Fruit fly (Drosophila melanogaster) whole organism, wandering third instar larva: ENCODE measurements around the gene Pkcdelta.

ENCODE experiments used
- Abd-B ChIP-seq: fragments of >200 bp; optimal IDR thresholded peaks from 2 replicates; lab custom pipeline; 2017; ENCODE audit warnings: missing biosample characterization, missing genetic modification characterization
- CG32264 ChIP-seq: fragments of 200-800 bp; sonication (Bioruptor generic); optimal IDR thresholded peaks from 2 replicates; lab custom pipeline; 2016; ENCODE audit warnings: missing biosample characterization, missing genetic modification characterization
- CG9705 ChIP-seq: fragments of 200-800 bp; sonication (Bioruptor generic); optimal IDR thresholded peaks from 2 replicates; lab custom pipeline; 2018; ENCODE audit warnings: missing biosample characterization, mild to moderate bottlenecking, missing genetic modification characterization
- CrebA ChIP-seq: fragments of 200-800 bp; sonication (Bioruptor generic); optimal IDR thresholded peaks from 2 replicates; lab custom pipeline; 2016; ENCODE audit warnings: missing biosample characterization, mild to moderate bottlenecking, missing genetic modification characterization, borderline replicate concordance
- GATAd ChIP-seq: sonication (Bioruptor generic); optimal IDR thresholded peaks from 2 replicates; lab custom pipeline; 2016; ENCODE audit warnings: missing biosample characterization, missing genetic modification characterization
- HLH106 ChIP-seq: fragments of 200-800 bp; optimal IDR thresholded peaks from 3 replicates; lab custom pipeline; 2019; ENCODE audit warnings: missing biosample characterization, mild to moderate bottlenecking, missing genetic modification characterization, moderate library complexity
- Hnf4 ChIP-seq: fragments of 200-800 bp; sonication (Bioruptor generic); optimal IDR thresholded peaks from 2 replicates; lab custom pipeline; 2016; ENCODE audit warnings: missing biosample characterization, mild to moderate bottlenecking, missing genetic modification characterization
- Hr78 ChIP-seq: fragments of >200 bp; optimal IDR thresholded peaks from 2 replicates; lab custom pipeline; 2017; ENCODE audit warnings: missing biosample characterization, missing genetic modification characterization
- Hr83 ChIP-seq: fragments of 200-300 bp; sonication (Bioruptor generic); optimal IDR thresholded peaks from 2 replicates; lab custom pipeline; 2016; ENCODE audit warnings: missing biosample characterization, mild to moderate bottlenecking, missing genetic modification characterization, moderate library complexity; ENCODE audit not compliant: poor library complexity, severe bottlenecking
- Jra ChIP-seq: sonication (Bioruptor generic); optimal IDR thresholded peaks from 2 replicates; lab custom pipeline; 2016; ENCODE audit warnings: missing biosample characterization, missing genetic modification characterization
- Mio ChIP-seq: sonication (Bioruptor generic); optimal IDR thresholded peaks from 2 replicates; lab custom pipeline; 2016; ENCODE audit warnings: missing biosample characterization, missing genetic modification characterization
- Myc ChIP-seq: fragments of >200 bp; optimal IDR thresholded peaks from 2 replicates; lab custom pipeline; 2017
- N ChIP-seq: fragments of >200 bp; optimal IDR thresholded peaks from 2 replicates; lab custom pipeline; 2018; ENCODE audit warnings: missing biosample characterization, missing external identifiers, missing genetic modification characterization
- OdsH ChIP-seq: fragments of 200-800 bp; sonication (Bioruptor generic); optimal IDR thresholded peaks from 2 replicates; lab custom pipeline; 2016; ENCODE audit warnings: missing biosample characterization, mild to moderate bottlenecking, missing genetic modification characterization
- Rel ChIP-seq, 2 experiments: fragments of 200-800 bp; sonication (Bioruptor generic) in 1 of 2; optimal IDR thresholded peaks; 2 replicates in 1 of 2; 3 replicates in 1 of 2; lab custom pipeline; 2016 to 2019; ENCODE audit warnings: mild to moderate bottlenecking in 2 of 2, missing biosample characterization in 2 of 2, missing genetic modification characterization in 2 of 2, moderate library complexity in 1 of 2
- Sp1 ChIP-seq: fragments of 200-800 bp; sonication (Bioruptor generic); optimal IDR thresholded peaks from 3 replicates; lab custom pipeline; 2019; ENCODE audit warnings: missing biosample characterization, mild to moderate bottlenecking, missing genetic modification characterization, moderate library complexity
- Vsx2 ChIP-seq: fragments of 200-300, 225-300 bp; sonication (Bioruptor generic); optimal IDR thresholded peaks from 2 replicates; lab custom pipeline; 2018; ENCODE audit warnings: missing biosample characterization, missing genetic modification characterization; ENCODE audit not compliant: partially characterized antibody
- br ChIP-seq: fragments of 200-800 bp; sonication (Bioruptor generic); optimal IDR thresholded peaks from 2 replicates; lab custom pipeline; 2016; ENCODE audit warnings: missing biosample characterization, missing genetic modification characterization
- brk ChIP-seq: fragments of 200-800 bp; sonication (Bioruptor generic); optimal IDR thresholded peaks from 2 replicates; lab custom pipeline; 2016; ENCODE audit warnings: missing biosample characterization, mild to moderate bottlenecking, missing genetic modification characterization
- dl ChIP-seq, 2 experiments: fragments of 175-275, 200-275 bp in 1 of 2; fragments of 200-275 bp in 1 of 2; sonication (Bioruptor generic); optimal IDR thresholded peaks; lab custom pipeline; 2018; ENCODE audit warnings: mild to moderate bottlenecking in 2 of 2, missing biosample characterization in 2 of 2, missing genetic modification characterization in 2 of 2, moderate library complexity in 2 of 2; ENCODE audit not compliant: partially characterized antibody in 2 of 2, insufficient read depth in 1 of 2
- dmrt93B ChIP-seq: fragments of 200-800 bp; sonication (Bioruptor generic); optimal IDR thresholded peaks from 2 replicates; lab custom pipeline; 2018; ENCODE audit warnings: missing biosample characterization, mild to moderate bottlenecking, missing genetic modification characterization
- dsf ChIP-seq: sonication (Bioruptor generic); optimal IDR thresholded peaks from 2 replicates; lab custom pipeline; 2016; ENCODE audit warnings: missing biosample characterization, missing genetic modification characterization, borderline replicate concordance
- ey ChIP-seq: fragments of 200-800 bp; sonication (Bioruptor generic); optimal IDR thresholded peaks from 2 replicates; lab custom pipeline; 2016; ENCODE audit warnings: missing biosample characterization, missing genetic modification characterization
- foxo ChIP-seq, 2 experiments: fragments of 200-800 bp; sonication (Bioruptor generic); optimal IDR thresholded peaks; 2 replicates in 1 of 2; 3 replicates in 1 of 2; lab custom pipeline; 2016 to 2017; ENCODE audit warnings: missing biosample characterization in 2 of 2, missing genetic modification characterization in 2 of 2
- fru ChIP-seq: fragments of 200-800 bp; sonication (Bioruptor generic); optimal IDR thresholded peaks from 3 replicates; lab custom pipeline; 2016; ENCODE audit warnings: missing biosample characterization, mild to moderate bottlenecking, missing genetic modification characterization
- h ChIP-seq: fragments of 200-800 bp; sonication (Bioruptor generic); optimal IDR thresholded peaks from 3 replicates; lab custom pipeline; 2016; ENCODE audit warnings: missing biosample characterization, mild to moderate bottlenecking, missing genetic modification characterization
- jim ChIP-seq: fragments of 175-275, 200-325 bp; sonication (Bioruptor generic); optimal IDR thresholded peaks from 2 replicates; lab custom pipeline; 2016; ENCODE audit warnings: missing biosample characterization, mild to moderate bottlenecking, missing genetic modification characterization
- pan ChIP-seq: fragments of >200 bp; optimal IDR thresholded peaks from 2 replicates; lab custom pipeline; 2017
- psq ChIP-seq: fragments of 200-800 bp; sonication (Bioruptor generic); optimal IDR thresholded peaks from 3 replicates; lab custom pipeline; 2017; ENCODE audit warnings: missing biosample characterization, mild to moderate bottlenecking, missing genetic modification characterization, moderate library complexity
- rgr ChIP-seq: fragments of 200-800 bp; sonication (Bioruptor generic); optimal IDR thresholded peaks from 3 replicates; lab custom pipeline; 2016; ENCODE audit warnings: missing biosample characterization, mild to moderate bottlenecking, missing genetic modification characterization
- sage ChIP-seq: fragments of 200-800 bp; sonication (Bioruptor generic); optimal IDR thresholded peaks from 2 replicates; lab custom pipeline; 2016; ENCODE audit warnings: missing biosample characterization, mild to moderate bottlenecking, missing genetic modification characterization
- usp ChIP-seq: fragments of >200 bp; optimal IDR thresholded peaks from 2 replicates; lab custom pipeline; 2017; ENCODE audit warnings: missing biosample characterization, missing genetic modification characterization
- woc ChIP-seq: sonication (Bioruptor generic); optimal IDR thresholded peaks from 2 replicates; lab custom pipeline; 2016; ENCODE audit warnings: missing biosample characterization, mild to moderate bottlenecking, missing genetic modification characterization

Pkcdelta gene

DNA sequence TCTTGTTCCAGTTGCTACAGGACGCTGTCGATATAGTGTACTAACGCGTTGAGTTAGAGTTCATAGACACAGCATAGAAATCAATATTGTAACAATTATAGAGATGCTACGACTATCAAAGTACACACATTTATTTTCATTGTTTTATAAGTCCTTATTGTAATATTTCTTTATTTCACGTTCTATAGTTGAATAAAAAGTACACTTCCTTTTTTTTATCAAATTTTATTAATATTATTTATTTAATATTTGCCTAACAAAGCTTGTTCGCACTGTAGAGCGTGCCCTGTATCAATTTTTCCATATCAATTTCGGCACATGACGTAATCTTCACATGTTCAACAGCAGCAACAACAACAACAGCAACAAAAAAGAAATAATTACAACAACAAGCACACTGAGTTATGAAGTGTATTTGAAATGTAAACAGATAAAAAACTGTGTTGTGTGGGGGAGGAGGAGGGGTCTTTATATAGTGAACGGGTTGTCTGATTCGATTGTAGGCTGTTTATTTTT, 42.0 kb downstream of the Pkcdelta start:
- TF ChIP-seq HLH106 (tag; lab: Kevin White, UChicago) (peak; percentile 79), Vsx2 (GFP tag; lab: Kevin White, UChicago) (no peak), Myc (no peak), dmrt93B (GFP tag; lab: Kevin White, UChicago) (peak; percentile 43), Mio (GFP tag; lab: Kevin White, UChicago) (no peak), CG32264 (no peak), Sp1 (peak; percentile 70), jim (no peak), woc (no peak), CG9705 (GFP tag; lab: Kevin White, UChicago) (no peak), Abd-B (GFP tag; lab: Kevin White, UChicago) (no peak), OdsH (peak; percentile 63), sage (GFP tag; lab: Kevin White, UChicago) (no peak), ey (GFP tag; lab: Kevin White, UChicago) (peak; percentile 45), rgr (peak; percentile 48), fru (GFP tag; lab: Kevin White, UChicago) (peak; percentile 44), h (GFP tag; lab: Kevin White, UChicago) (peak; percentile 52), CrebA (GFP tag; lab: Kevin White, UChicago) (no peak), psq (GFP tag; lab: Kevin White, UChicago) (peak; percentile 46), N (no peak), Rel (GFP tag; optimal IDR thresholded peaks at IDR 0.05; lab: Kevin White, UChicago) (no peak), Rel (tag; optimal IDR thresholded peaks at IDR 0.05; lab: Kevin White, UChicago) (peak; percentile 37), pan (lab: Kevin White, UChicago) (no peak), dl (GFP tag; optimal IDR thresholded peaks at IDR 0.05; lab: Kevin White, UChicago; ENCODE audit: insufficient read depth in 1 of 2, partially characterized antibody in 2 of 2) (no peak), GATAd (no peak), foxo (GFP tag; optimal IDR thresholded peaks at IDR 0.05; lab: Kevin White, UChicago) (peak in 1 of 2 experiments; percentile 63), Hnf4 (GFP tag; lab: Kevin White, UChicago) (peak; percentile 5), br (GFP tag; lab: Kevin White, UChicago) (no peak), usp (GFP tag; lab: Kevin White, UChicago) (no peak)

DNA sequence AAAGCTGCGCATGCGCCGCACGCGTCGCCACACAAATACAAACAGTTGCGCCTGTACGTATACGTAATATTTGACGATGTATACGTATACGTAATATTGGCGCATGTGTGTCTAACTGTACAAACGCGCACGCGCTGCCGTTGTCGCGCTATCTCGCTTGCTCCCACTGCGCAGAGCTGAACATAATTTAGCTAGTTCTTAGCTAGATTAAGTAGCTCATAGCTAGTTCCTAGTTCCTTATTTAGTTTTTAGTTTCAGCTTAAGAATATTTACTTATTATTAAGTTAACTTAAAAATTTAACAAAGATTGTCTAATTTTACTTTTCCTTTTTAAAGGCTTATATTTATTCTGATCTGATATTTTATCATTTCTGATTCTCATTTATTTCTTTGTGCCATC, 48.3 kb downstream of the Pkcdelta start:
- TF ChIP-seq dsf (GFP tag; lab: Kevin White, UChicago) (no peak), h (GFP tag; lab: Kevin White, UChicago) (peak; percentile 63), Myc (peak; percentile 25)

DNA sequence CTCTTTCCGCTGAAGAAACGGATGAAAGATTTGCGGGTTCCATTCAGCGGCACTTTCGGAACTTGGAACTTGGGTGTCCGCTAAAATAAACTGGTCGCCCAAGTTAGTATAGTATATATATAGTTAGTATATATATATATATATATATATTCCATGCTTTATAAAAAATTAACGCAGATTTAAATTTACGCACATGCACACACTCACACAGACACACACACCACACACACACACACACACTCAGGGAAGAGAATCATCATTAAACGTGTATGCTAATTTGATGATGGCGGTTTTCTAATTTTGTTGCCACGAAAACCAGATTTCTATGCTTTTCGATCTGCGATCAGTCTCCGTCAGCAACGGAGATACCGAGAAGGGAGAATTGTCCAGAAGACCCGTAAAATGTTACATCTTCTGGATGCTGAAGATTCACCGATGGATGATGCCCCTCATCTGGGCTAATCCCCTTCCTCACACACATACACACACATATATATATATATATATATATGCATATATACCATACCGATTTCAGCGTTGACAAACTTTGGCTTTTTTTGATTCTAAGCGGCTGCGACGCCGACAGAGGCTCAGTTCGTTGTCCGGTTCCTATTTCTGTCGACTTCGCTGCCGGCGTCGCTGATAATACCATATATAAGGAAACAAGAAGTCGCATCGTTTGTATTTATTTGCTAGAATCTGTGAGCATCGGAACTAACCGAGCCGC, 54.4 kb downstream of the Pkcdelta start, which contains the start of gene Cpr11A:
Gene Cpr11A (plus strand): TSS at position 677 of the 727 bp plus-strand sequence.
- TF ChIP-seq Rel (GFP tag; optimal IDR thresholded peaks at IDR 0.05; lab: Kevin White, UChicago) (no peak), Rel (tag; optimal IDR thresholded peaks at IDR 0.05; lab: Kevin White, UChicago) (no peak), fru (GFP tag; lab: Kevin White, UChicago) (no peak), Hr78 (GFP tag; lab: Kevin White, UChicago) (no peak), HLH106 (tag; lab: Kevin White, UChicago) (no peak), foxo (GFP tag; optimal IDR thresholded peaks at IDR 0.05; lab: Kevin White, UChicago) (no peak), Hr83 (no peak), Jra (GFP tag; lab: Kevin White, UChicago) (no peak), woc (no peak)

DNA sequence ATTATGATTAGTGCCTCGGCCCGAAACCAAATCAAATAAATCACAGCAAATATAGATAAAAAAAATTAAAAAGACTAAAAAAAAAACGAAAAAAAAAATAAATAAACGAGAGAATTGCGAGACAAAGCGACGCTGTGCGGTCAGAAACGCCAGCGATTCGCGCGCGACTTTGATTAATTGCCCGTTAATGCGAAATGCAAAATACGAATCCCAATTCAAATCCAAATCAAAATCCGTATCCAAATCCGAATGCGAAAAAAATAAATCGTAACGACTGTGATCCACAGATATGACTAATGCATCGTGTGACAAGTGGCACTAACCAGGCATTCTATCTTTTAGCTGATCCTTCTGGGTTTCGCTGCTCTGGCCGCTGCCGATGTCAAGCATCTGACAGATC, 55.5 kb downstream of the Pkcdelta start:
- TF ChIP-seq HLH106 (tag; lab: Kevin White, UChicago) (no peak), N (no peak), brk (GFP tag; lab: Kevin White, UChicago) (no peak), ey (GFP tag; lab: Kevin White, UChicago) (no peak), pan (lab: Kevin White, UChicago) (no peak)
